Fruit fly (Drosophila melanogaster): Measurements from ENCODE around the gene ftz.

- TF ChIP-seq Dfd (GFP tag; optimal IDR thresholded peaks at IDR 0.05) (no peak), OdsH (GFP tag; optimal IDR thresholded peaks at IDR 0.05) (no peak), foxo (GFP tag; optimal IDR thresholded peaks at IDR 0.05) (no peak), CrebA (GFP tag; optimal IDR thresholded peaks at IDR 0.05; ENCODE audit: borderline replicate concordance) (no peak), Mio (GFP tag; optimal IDR thresholded peaks at IDR 0.05) (no peak), Hr78 (GFP tag; optimal IDR thresholded peaks at IDR 0.05) (no peak), usp (GFP tag; optimal IDR thresholded peaks at IDR 0.05) (no peak), fru (GFP tag; optimal IDR thresholded peaks at IDR 0.05) (no peak), jim (GFP tag; optimal IDR thresholded peaks at IDR 0.05) (no peak), sv (GFP tag; optimal IDR thresholded peaks at IDR 0.05) (no peak), lola (GFP tag; optimal IDR thresholded peaks at IDR 0.05) (no peak), h (GFP tag; optimal IDR thresholded peaks at IDR 0.05) (no peak), Myc (optimal IDR thresholded peaks at IDR 0.05) (no peak)
Measured at dm6 chr3R:6857425-6857824, 6.7 kb upstream of the ftz start.

Data from whole organism, wandering third instar larva.